Worm (Caenorhabditis elegans) whole organism, L4 larva: ENCODE results near the gene ZK856.16.

Experiments used
- ama-1 ChIP-seq: fragments of 150-350 bp; optimal IDR thresholded peaks from 2 replicates; lab custom pipeline; 2014; ENCODE audit warnings: inconsistent platforms, mixed read lengths
- mep-1 ChIP-seq: fragments of 150-350 bp; sonication (generic microtip); optimal IDR thresholded peaks from 3 replicates; lab custom pipeline; 2014; ENCODE audit warnings: missing biosample characterization, missing genetic modification characterization
- unc-39 ChIP-seq: sonication (generic microtip); optimal IDR thresholded peaks from 2 replicates; lab custom pipeline; 2017; ENCODE audit warnings: missing biosample characterization, missing genetic modification characterization

DNA sequence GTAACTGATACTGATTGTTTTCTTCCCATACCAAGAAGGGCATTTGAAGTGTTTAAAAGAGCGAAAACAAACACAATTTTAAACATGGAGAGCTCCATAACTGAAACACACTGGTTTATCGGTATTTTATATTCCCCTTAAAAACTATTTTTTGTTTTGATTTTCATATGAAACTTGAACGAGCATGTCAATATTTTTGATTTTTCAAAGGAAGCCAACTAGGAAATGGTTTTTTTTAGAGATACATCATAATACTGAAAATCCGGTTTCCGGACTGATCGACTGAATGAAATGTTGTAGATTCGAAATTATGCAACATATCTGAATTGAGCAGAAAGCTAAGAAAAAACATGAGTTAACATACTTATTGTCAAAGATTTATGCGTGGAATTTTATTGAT, 21.9 kb upstream of the ZK856.16 start, which contains the start of gene ttr-19:
- TF ChIP-seq unc-39 (tag; lab: Kevin White, UChicago) (no peak), ama-1 (lab: Kevin White, UChicago) (no peak), mep-1 (tag; lab: Kevin White, UChicago) (no peak)
